Worm (Caenorhabditis elegans): ENCODE results near the gene glc-4.

- TF ChIP-seq zag-1 (tag; optimal IDR thresholded peaks at IDR 0.05) (no peak), unc-62 (GFP tag; optimal IDR thresholded peaks at IDR 0.05) (no peak), ztf-11 (tag; optimal IDR thresholded peaks at IDR 0.05) (no peak), nhr-25 (tag; optimal IDR thresholded peaks at IDR 0.05) (no peak), ZK546.5 (tag; optimal IDR thresholded peaks at IDR 0.05) (no peak), nhr-77 (tag; optimal IDR thresholded peaks at IDR 0.05) (no peak), ceh-82 (tag; optimal IDR thresholded peaks at IDR 0.05) (no peak), skn-1 (tag; optimal IDR thresholded peaks at IDR 0.05) (no peak), lin-15B (tag; optimal IDR thresholded peaks at IDR 0.05) (no peak), egl-27 (tag; optimal IDR thresholded peaks at IDR 0.05) (no peak), nhr-67 (tag; optimal IDR thresholded peaks at IDR 0.05) (no peak), lin-39 (tag; optimal IDR thresholded peaks at IDR 0.05) (no peak)
Observed at ce11 chrII:7196040-7196439, 21.3 kb upstream of the glc-4 start, which contains the start of gene maoc-1.
